Fruit fly (Drosophila melanogaster) whole organism, prepupa: ENCODE results near the gene CG32284.

ENCODE experiments used
- CG10631 ChIP-seq: fragments of 200-800 bp; sonication (Bioruptor generic); optimal IDR thresholded peaks from 2 replicates; lab custom pipeline; 2016; ENCODE audit warnings: missing biosample characterization, missing genetic modification characterization
- CG11294 ChIP-seq: fragments of 200-800 bp; sonication (Bioruptor generic); IDR thresholded peaks from 2 replicates; pipeline ENCODE4 v1.3.6; 2022; ENCODE audit warnings: missing biosample characterization, missing genetic modification characterization
- CG1621 ChIP-seq: fragments of 200-800 bp; sonication (Bioruptor generic); optimal IDR thresholded peaks from 3 replicates; lab custom pipeline; 2018; ENCODE audit warnings: missing biosample characterization, mild to moderate bottlenecking, missing genetic modification characterization
- CG3032 ChIP-seq: fragments of 200-800 bp; optimal IDR thresholded peaks from 2 replicates; lab custom pipeline; 2019; ENCODE audit warnings: missing biosample characterization, mild to moderate bottlenecking, missing genetic modification characterization, moderate library complexity
- CG34406 ChIP-seq: fragments of 200-800 bp; sonication (Bioruptor generic); optimal IDR thresholded peaks from 3 replicates; lab custom pipeline; 2016; ENCODE audit warnings: missing biosample characterization, missing genetic modification characterization
- CG3919 ChIP-seq: fragments of 200-800 bp; sonication (Bioruptor generic); optimal IDR thresholded peaks from 3 replicates; lab custom pipeline; 2016; ENCODE audit warnings: missing biosample characterization, missing genetic modification characterization
- CG6163 ChIP-seq: fragments of 200-800 bp; sonication (Bioruptor generic); IDR thresholded peaks from 3 replicates; pipeline ENCODE4 v1.3.6; 2022; ENCODE audit warnings: missing biosample characterization, missing genetic modification characterization
- CG6276 ChIP-seq: fragments of 200-800 bp; sonication (Bioruptor generic); optimal IDR thresholded peaks from 2 replicates; lab custom pipeline; 2017; ENCODE audit warnings: missing biosample characterization, mild to moderate bottlenecking, missing genetic modification characterization
- CG6808 ChIP-seq: fragments of 200-800 bp; sonication (Bioruptor generic); optimal IDR thresholded peaks from 3 replicates; lab custom pipeline; 2017; ENCODE audit warnings: missing biosample characterization, missing genetic modification characterization, mild to moderate bottlenecking, moderate library complexity, missing genetic modification reagents
- CG6854 ChIP-seq: fragments of 200-800 bp; sonication (Bioruptor generic); optimal IDR thresholded peaks from 2 replicates; lab custom pipeline; 2017; ENCODE audit warnings: missing biosample characterization, mild to moderate bottlenecking, missing genetic modification characterization
- CG8119 ChIP-seq: fragments of 200-800 bp; sonication (Bioruptor generic); IDR thresholded peaks from 3 replicates; pipeline ENCODE4 v1.3.6; 2022; ENCODE audit warnings: missing biosample characterization, missing genetic modification characterization
- CG8319 ChIP-seq: fragments of 200-800 bp; sonication (Bioruptor generic); optimal IDR thresholded peaks from 3 replicates; lab custom pipeline; 2016; ENCODE audit warnings: missing biosample characterization, missing genetic modification characterization
- CG9139 ChIP-seq: fragments of 200-800 bp; sonication (Bioruptor generic); optimal IDR thresholded peaks from 3 replicates; lab custom pipeline; 2017; ENCODE audit warnings: missing biosample characterization, mild to moderate bottlenecking, missing genetic modification characterization
- Eip78C ChIP-seq: fragments of 200-800 bp; sonication (Bioruptor generic); peaks from one replicate; lab custom pipeline; 2016; ENCODE audit warnings: missing biosample characterization, missing genetic modification characterization
- Eip93F ChIP-seq: fragments of 200-800 bp; sonication (Bioruptor generic); optimal IDR thresholded peaks from 2 replicates; lab custom pipeline; 2016; ENCODE audit warnings: missing biosample characterization, mild to moderate bottlenecking, missing genetic modification characterization
- Ets96B ChIP-seq: fragments of 200-800 bp; optimal IDR thresholded peaks from 2 replicates; lab custom pipeline; 2019; ENCODE audit warnings: missing biosample characterization, mild to moderate bottlenecking, missing genetic modification characterization, moderate library complexity
- Hr38 ChIP-seq: sonication (Bioruptor generic); optimal IDR thresholded peaks from 2 replicates; lab custom pipeline; 2016; ENCODE audit warnings: missing biosample characterization, missing genetic modification characterization
- Hr39 ChIP-seq: fragments of 200-800 bp; sonication (Bioruptor generic); optimal IDR thresholded peaks from 2 replicates; lab custom pipeline; 2016; ENCODE audit warnings: missing biosample characterization, missing genetic modification characterization
- Hr4 ChIP-seq: fragments of 200-800 bp; sonication (Bioruptor generic); optimal IDR thresholded peaks from 3 replicates; lab custom pipeline; 2016; ENCODE audit warnings: missing biosample characterization, missing genetic modification characterization
- OdsH ChIP-seq: fragments of 200-800 bp; sonication (Bioruptor generic); optimal IDR thresholded peaks from 3 replicates; lab custom pipeline; 2016; ENCODE audit warnings: missing biosample characterization, missing genetic modification characterization
- Sox102F ChIP-seq: fragments of 200-800 bp; sonication (Bioruptor generic); optimal IDR thresholded peaks from 2 replicates; lab custom pipeline; 2016; ENCODE audit warnings: missing biosample characterization, mild to moderate bottlenecking, missing genetic modification characterization
- cyc ChIP-seq: fragments of 200-800 bp; sonication (Bioruptor generic); optimal IDR thresholded peaks from 3 replicates; lab custom pipeline; 2016; ENCODE audit warnings: missing biosample characterization, missing genetic modification characterization
- eg ChIP-seq: fragments of 200-800 bp; sonication (Bioruptor generic); IDR thresholded peaks from 3 replicates; pipeline ENCODE4 v1.3.6; 2022; ENCODE audit warnings: missing biosample characterization, missing genetic modification characterization
- esn ChIP-seq: fragments of 200-800 bp; sonication (Bioruptor generic); optimal IDR thresholded peaks from 2 replicates; lab custom pipeline; 2016; ENCODE audit warnings: missing biosample characterization, mild to moderate bottlenecking, missing genetic modification characterization, moderate library complexity
- fd59A ChIP-seq: fragments of 200-800 bp; sonication (Bioruptor generic); optimal IDR thresholded peaks from 2 replicates; lab custom pipeline; 2017; ENCODE audit warnings: missing biosample characterization, mild to moderate bottlenecking, missing genetic modification characterization, missing genetic modification reagents
- net ChIP-seq: fragments of 200-800 bp; sonication (Bioruptor generic); optimal IDR thresholded peaks from 3 replicates; lab custom pipeline; 2016; ENCODE audit warnings: missing biosample characterization, missing genetic modification characterization
- salr ChIP-seq, 2 experiments: fragments of 200-800 bp; sonication (Bioruptor generic); optimal IDR thresholded peaks; 3 replicates each; lab custom pipeline; 2016 to 2018; ENCODE audit warnings: missing biosample characterization in 2 of 2, missing genetic modification characterization in 2 of 2, mild to moderate bottlenecking in 1 of 2
- spab ChIP-seq: fragments of 200-800 bp; sonication (Bioruptor generic); optimal IDR thresholded peaks from 2 replicates; lab custom pipeline; 2017; ENCODE audit warnings: missing biosample characterization, mild to moderate bottlenecking, missing genetic modification characterization, missing genetic modification reagents
- ss ChIP-seq, 2 experiments: fragments of 200-800 bp; sonication (Bioruptor generic); optimal IDR thresholded peaks; 2 replicates in 1 of 2; 3 replicates in 1 of 2; lab custom pipeline; 2017 to 2018; ENCODE audit warnings: mild to moderate bottlenecking in 2 of 2, missing biosample characterization in 2 of 2, missing genetic modification characterization in 2 of 2, moderate library complexity in 1 of 2
- svp ChIP-seq: fragments of 200-800 bp; sonication (Bioruptor generic); peaks from one replicate; lab custom pipeline; 2016; ENCODE audit warnings: missing biosample characterization, missing genetic modification characterization
- vri ChIP-seq: fragments of 200-800 bp; sonication (Bioruptor generic); optimal IDR thresholded peaks from 3 replicates; lab custom pipeline; 2016; ENCODE audit warnings: missing biosample characterization, mild to moderate bottlenecking, missing genetic modification characterization

Gene CG32284

DNA sequence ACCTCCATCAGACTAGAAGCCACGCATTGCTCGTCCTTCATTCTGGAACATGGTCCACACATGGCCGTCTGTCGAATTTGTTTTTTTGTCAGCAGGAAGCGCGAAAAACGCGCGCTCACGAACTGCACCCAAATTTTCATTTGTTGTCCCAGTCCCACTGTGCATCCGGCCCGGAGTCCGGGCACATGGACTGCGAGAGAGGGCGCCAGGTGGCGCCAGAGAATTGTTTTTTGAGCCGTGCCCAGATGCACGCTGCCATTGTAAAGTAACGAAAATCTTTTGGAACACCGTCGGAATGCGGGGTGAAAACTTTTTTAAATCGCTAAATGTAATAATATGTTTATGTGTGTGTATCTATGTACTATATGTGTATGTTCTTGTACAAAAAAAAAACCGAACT, 28.8 kb upstream of the CG32284 start:
- TF ChIP-seq CG3032 (tag; lab: Kevin White, UChicago) (no peak), net (GFP tag; lab: Kevin White, UChicago) (no peak), CG9139 (GFP tag; lab: Kevin White, UChicago) (no peak), CG6808 (GFP tag; lab: Kevin White, UChicago) (no peak), CG8119 (GFP tag; lab: Robert Waterston, UW) (no peak), Eip93F (GFP tag; lab: Kevin White, UChicago) (no peak), svp (GFP tag; lab: Kevin White, UChicago) (no peak), ss (GFP tag; optimal IDR thresholded peaks at IDR 0.05; lab: Kevin White, UChicago) (no peak), Hr39 (no peak), CG6163 (GFP tag; lab: Robert Waterston, UW) (no peak), salr (GFP tag; optimal IDR thresholded peaks at IDR 0.05; lab: Kevin White, UChicago) (no peak)

DNA sequence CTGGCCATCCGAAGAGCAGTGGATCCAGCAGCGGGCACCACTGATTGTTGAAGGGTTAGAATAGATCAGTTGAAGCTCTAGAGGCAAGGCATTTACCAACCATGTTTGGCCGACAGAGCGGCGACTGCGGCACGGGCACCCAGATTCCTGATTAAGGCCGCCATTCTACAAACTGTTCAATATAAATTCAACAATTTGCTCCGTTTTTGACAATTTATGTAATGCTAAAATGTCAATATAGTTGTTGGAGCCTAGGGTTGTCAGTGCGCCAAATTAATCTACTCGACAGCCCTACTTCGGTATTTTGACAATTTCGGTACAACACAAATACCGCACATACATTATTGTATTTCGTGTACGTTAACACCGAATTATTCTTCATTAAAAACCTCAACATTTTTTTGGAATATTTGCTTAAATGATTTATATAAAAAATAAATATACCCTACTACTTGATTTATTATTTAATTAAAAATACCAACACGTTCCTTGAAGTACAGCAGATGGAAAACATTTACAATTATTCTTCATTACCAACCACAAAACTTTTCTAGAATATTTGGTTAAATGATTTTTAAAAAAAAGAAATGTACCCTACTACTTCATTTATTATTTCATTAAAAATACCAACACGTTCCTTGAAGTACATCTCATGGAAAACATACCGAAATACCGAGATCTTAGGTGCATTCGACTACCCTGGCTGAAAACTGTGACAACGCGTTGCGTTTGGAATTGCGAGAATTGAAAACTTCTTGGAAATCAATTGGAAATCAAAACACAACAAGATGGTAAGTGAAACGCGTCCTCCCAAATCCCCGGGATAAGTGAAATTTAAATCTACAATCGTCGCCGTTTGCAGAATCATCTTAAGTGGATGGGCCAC, 26.9 kb upstream of the CG32284 start, which contains the start of the genes ND-30 and CG15812:
TSS of gene ND-30 (minus strand) at position 270 of the 886 bp plus-strand sequence.
TSS of gene CG15812 (plus strand) at position 683 of the 886 bp plus-strand sequence.
- TF ChIP-seq cyc (GFP tag; lab: Kevin White, UChicago) (peak; percentile 21), esn (GFP tag; lab: Kevin White, UChicago) (peak; percentile 48), Ets96B (no peak), OdsH (GFP tag; lab: Kevin White, UChicago) (no peak), fd59A (no peak), Sox102F (GFP tag; lab: Kevin White, UChicago) (no peak), Eip78C (no peak), Hr38 (GFP tag; lab: Kevin White, UChicago) (no peak), CG3032 (tag; lab: Kevin White, UChicago) (peak; percentile 14), CG6854 (GFP tag; lab: Kevin White, UChicago) (no peak), eg (GFP tag; lab: Robert Waterston, UW) (no peak)

DNA sequence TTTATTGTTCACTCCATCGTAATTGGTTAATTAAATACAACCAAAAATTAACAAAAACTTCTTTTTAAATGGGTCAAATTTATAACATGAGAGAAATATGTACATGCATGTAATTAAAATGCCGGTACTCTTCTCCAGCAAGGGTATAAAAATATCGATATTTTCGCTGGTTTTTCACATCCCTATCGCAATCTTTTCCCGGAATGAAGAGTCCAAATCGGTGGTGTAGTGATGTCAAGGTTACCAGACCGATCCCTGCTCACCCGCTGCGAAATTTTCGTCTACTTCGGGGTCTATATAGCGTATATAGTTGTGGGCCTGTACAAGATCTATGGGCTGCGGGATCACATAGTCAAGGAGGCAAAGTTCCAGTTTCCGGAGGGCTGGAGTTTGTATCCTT, 24.5 kb upstream of the CG32284 start, which contains the start of gene rasp:
TSS of gene rasp (plus strand) at position 213 of the 400 bp plus-strand sequence.
- no peak for TF ChIP-seq cyc (GFP tag; lab: Kevin White, UChicago)
- TF ChIP-seq CG1621 (tag; lab: Kevin White, UChicago), result peak; percentile 90

DNA sequence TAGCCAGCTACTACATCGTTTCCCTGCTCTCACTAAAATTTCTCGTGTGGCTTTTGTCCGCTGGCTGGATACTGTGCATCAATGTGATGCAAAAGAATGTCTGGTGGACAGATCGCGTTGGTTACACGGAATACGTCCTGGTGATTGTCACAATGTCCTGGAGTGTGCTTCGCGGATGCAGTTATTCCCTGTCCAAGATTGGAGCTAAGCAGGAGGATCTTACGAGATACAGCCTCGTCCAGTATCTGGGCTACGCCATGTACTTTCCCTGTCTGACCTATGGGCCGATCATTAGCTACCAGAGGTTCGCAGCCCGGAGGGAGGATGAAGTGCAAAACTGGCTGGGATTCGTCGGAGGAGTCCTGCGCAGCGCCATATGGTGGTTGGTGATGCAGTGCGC, 23.9 kb upstream of the CG32284 start:
- TF ChIP-seq CG6854 (GFP tag; lab: Kevin White, UChicago), result no peak
- no peak for TF ChIP-seq Eip93F (GFP tag; lab: Kevin White, UChicago)
- TF ChIP-seq CG11294 (GFP tag; lab: Robert Waterston, UW), result no peak
- no peak for TF ChIP-seq Hr4 (GFP tag; lab: Kevin White, UChicago)
- no peak for TF ChIP-seq CG3919 (GFP tag; lab: Kevin White, UChicago)
- no peak for TF ChIP-seq Sox102F (GFP tag; lab: Kevin White, UChicago)
- no peak for TF ChIP-seq OdsH (GFP tag; lab: Kevin White, UChicago)
- no peak for TF ChIP-seq spab (GFP tag; lab: Kevin White, UChicago)
- TF ChIP-seq CG8119 (GFP tag; lab: Robert Waterston, UW), result no peak
- no peak for TF ChIP-seq CG34406 (GFP tag; lab: Kevin White, UChicago)
- no peak for TF ChIP-seq Ets96B
- no peak for TF ChIP-seq ss (GFP tag; optimal IDR thresholded peaks at IDR 0.05; lab: Kevin White, UChicago)
- TF ChIP-seq CG10631 (GFP tag; lab: Kevin White, UChicago), result no peak
- no peak for TF ChIP-seq CG6276 (GFP tag; lab: Kevin White, UChicago)
- no peak for TF ChIP-seq CG8319
- TF ChIP-seq vri (GFP tag; lab: Kevin White, UChicago), result no peak
- TF ChIP-seq, all 60 proteins: peak for 0
